Fruit fly (Drosophila melanogaster) whole organism, embryonic: Measurements from ENCODE around the gene Aprt.

Experiments used
- Awh ChIP-seq: fragments of 200-800 bp; sonication (Bioruptor generic); IDR thresholded peaks from 2 replicates; pipeline ENCODE4, ENCODE4 v1.3.6; 2022; ENCODE audit warnings: missing biosample characterization, missing genetic modification characterization
- Bdp1 ChIP-seq: fragments of 200-800 bp; sonication (Bioruptor generic); optimal IDR thresholded peaks from 3 replicates; lab custom pipeline; 2016; ENCODE audit warnings: missing biosample characterization, missing genetic modification characterization
- CG10209 ChIP-seq: fragments of 200-800 bp; sonication (Bioruptor generic); optimal IDR thresholded peaks from 3 replicates; lab custom pipeline; 2017; ENCODE audit warnings: missing biosample characterization, mild to moderate bottlenecking, missing genetic modification characterization, missing genetic modification reagents
- CG11085 ChIP-seq: fragments of 200-800 bp; sonication (Bioruptor generic); IDR thresholded peaks from 2 replicates; pipeline ENCODE4 v1.3.6; 2022; ENCODE audit warnings: missing biosample characterization, missing genetic modification characterization
- CG13287 ChIP-seq: fragments of 200-800 bp; sonication (Bioruptor generic); IDR thresholded peaks from 2 replicates; pipeline ENCODE4 v1.3.6; 2022; ENCODE audit warnings: missing biosample characterization, missing genetic modification characterization; ENCODE audit not compliant: partially characterized antibody
- CG13424 ChIP-seq: fragments of 200-800 bp; sonication (Bioruptor generic); optimal IDR thresholded peaks from 2 replicates; lab custom pipeline; 2019; ENCODE audit warnings: missing biosample characterization, mild to moderate bottlenecking, missing genetic modification characterization, moderate library complexity
- CG13894 ChIP-seq: fragments of 200-800 bp; sonication (Bioruptor generic); optimal IDR thresholded peaks from 3 replicates; lab custom pipeline; 2018; ENCODE audit warnings: missing biosample characterization, mild to moderate bottlenecking, missing genetic modification characterization, moderate library complexity
- CG17612 ChIP-seq: fragments of 200-800 bp; sonication (Bioruptor generic); IDR thresholded peaks from 2 replicates; pipeline ENCODE4 v1.3.6; 2022; ENCODE audit warnings: missing biosample characterization, missing genetic modification characterization
- CG1792 ChIP-seq: fragments of 200-800 bp; sonication (Bioruptor generic); optimal IDR thresholded peaks from 2 replicates; lab custom pipeline; 2016; ENCODE audit warnings: missing biosample characterization, missing genetic modification characterization
- CG1832 ChIP-seq: fragments of 200-800 bp; sonication (Bioruptor generic); optimal IDR thresholded peaks from 2 replicates; lab custom pipeline; 2017; ENCODE audit warnings: missing biosample characterization, mild to moderate bottlenecking, missing genetic modification characterization, inconsistent platforms
- CG2889 ChIP-seq: fragments of 200-800 bp; sonication (Bioruptor generic); IDR thresholded peaks from 3 replicates; pipeline ENCODE4 v1.3.6; 2022; ENCODE audit warnings: missing biosample characterization, missing genetic modification characterization
- CG31365 ChIP-seq: fragments of 200-800 bp; sonication (Bioruptor generic); optimal IDR thresholded peaks from 2 replicates; lab custom pipeline; 2018; ENCODE audit warnings: missing biosample characterization, mild to moderate bottlenecking, missing genetic modification characterization
- CG3163 ChIP-seq: fragments of 200-800 bp; sonication (Bioruptor generic); optimal IDR thresholded peaks from 3 replicates; lab custom pipeline; 2016; ENCODE audit warnings: missing biosample characterization, missing genetic modification characterization
- CG32767 ChIP-seq: fragments of 200-800 bp; sonication (Bioruptor generic); IDR thresholded peaks from 2 replicates; pipeline ENCODE4 v1.3.6; 2022; ENCODE audit warnings: missing biosample characterization, missing genetic modification characterization
- CG34224 ChIP-seq: fragments of 200-800 bp; sonication (Bioruptor generic); IDR thresholded peaks from 3 replicates; pipeline ENCODE4 v1.3.6; 2022; ENCODE audit warnings: missing biosample characterization, missing genetic modification characterization; ENCODE audit not compliant: partially characterized antibody
- CG4404 ChIP-seq: fragments of 200-800 bp; sonication (Bioruptor generic); IDR thresholded peaks from 2 replicates; pipeline ENCODE4 v1.3.6; 2022; ENCODE audit warnings: missing biosample characterization, missing genetic modification characterization
- CG6791 ChIP-seq: fragments of 200-800 bp; sonication (Bioruptor generic); IDR thresholded peaks from 3 replicates; pipeline ENCODE4 v1.3.6; 2022; ENCODE audit warnings: missing biosample characterization, missing genetic modification characterization; ENCODE audit not compliant: partially characterized antibody
- CG7963 ChIP-seq: fragments of 200-800 bp; sonication (Bioruptor generic); IDR thresholded peaks from 3 replicates; pipeline ENCODE4 v1.3.6; 2022; ENCODE audit warnings: missing biosample characterization, missing genetic modification characterization; ENCODE audit not compliant: partially characterized antibody
- CG9727 ChIP-seq: fragments of 200-800 bp; sonication (Bioruptor generic); optimal IDR thresholded peaks from 3 replicates; lab custom pipeline; 2017; ENCODE audit warnings: missing biosample characterization, mild to moderate bottlenecking, missing genetic modification characterization
- CHES-1-like ChIP-seq: fragments of 200-800 bp; sonication (Bioruptor generic); optimal IDR thresholded peaks from 2 replicates; lab custom pipeline; 2016; ENCODE audit warnings: missing biosample characterization, missing genetic modification characterization
- Dref ChIP-seq: fragments of 200-800 bp; sonication (Bioruptor generic); IDR thresholded peaks from 2 replicates; pipeline ENCODE4 v1.3.6; 2022; ENCODE audit warnings: missing biosample characterization, missing genetic modification characterization
- Ets97D ChIP-seq: fragments of 200-800 bp; sonication (Bioruptor generic); optimal IDR thresholded peaks from 3 replicates; lab custom pipeline; 2016; ENCODE audit warnings: missing biosample characterization, missing genetic modification characterization
- H2.0 ChIP-seq: fragments of 200-800 bp; sonication (Bioruptor generic); IDR thresholded peaks from 2 replicates; pipeline ENCODE4 v1.3.6; 2022; ENCODE audit warnings: missing biosample characterization, missing genetic modification characterization
- HLHmδ ChIP-seq: fragments of 200-800 bp; sonication (Bioruptor generic); optimal IDR thresholded peaks from 2 replicates; lab custom pipeline; 2018; ENCODE audit warnings: missing biosample characterization, mild to moderate bottlenecking, missing genetic modification characterization, moderate library complexity
- MTF-1 ChIP-seq: fragments of 200-800 bp; sonication (Bioruptor generic); optimal IDR thresholded peaks from 2 replicates; lab custom pipeline; 2018; ENCODE audit warnings: missing biosample characterization, mild to moderate bottlenecking, missing genetic modification characterization, borderline replicate concordance
- Spps ChIP-seq: fragments of 200-800 bp; sonication (Bioruptor generic); optimal IDR thresholded peaks from 2 replicates; lab custom pipeline; 2018; ENCODE audit warnings: missing biosample characterization, mild to moderate bottlenecking, missing genetic modification characterization
- Trl ChIP-seq, 3 experiments: fragments of >200 bp in 2 of 3; fragments of 200-800 bp in 1 of 3; sonication (Bioruptor generic) in 1 of 3; optimal IDR thresholded peaks; 2 replicates in 1 of 3; 3 replicates in 2 of 3; lab custom pipeline; 2016 to 2017; ENCODE audit warnings: missing biosample characterization in 1 of 3, missing genetic modification characterization in 1 of 3
- al ChIP-seq: fragments of 200-800 bp; sonication (Bioruptor generic); IDR thresholded peaks from 2 replicates; pipeline ENCODE4 v1.3.6; 2022; ENCODE audit warnings: missing biosample characterization, missing genetic modification characterization
- ase ChIP-seq: fragments of 200-800 bp; sonication (Bioruptor generic); IDR thresholded peaks from 3 replicates; pipeline ENCODE4 v1.3.6; 2022; ENCODE audit warnings: missing biosample characterization, missing genetic modification characterization
- bbx ChIP-seq: fragments of 200-800 bp; sonication (Bioruptor generic); IDR thresholded peaks from 2 replicates; pipeline ENCODE4 v1.3.6; 2022; ENCODE audit warnings: missing biosample characterization, missing genetic modification characterization; ENCODE audit not compliant: partially characterized antibody
- br ChIP-seq: fragments of >200 bp; optimal IDR thresholded peaks from 2 replicates; lab custom pipeline; 2017
- btn ChIP-seq: fragments of 200-800 bp; sonication (Bioruptor generic); optimal IDR thresholded peaks from 2 replicates; lab custom pipeline; 2016; ENCODE audit warnings: missing biosample characterization, missing genetic modification characterization
- cg ChIP-seq: fragments of 200-800 bp; sonication (Bioruptor generic); optimal IDR thresholded peaks from 3 replicates; lab custom pipeline; 2019; ENCODE audit warnings: missing biosample characterization, mild to moderate bottlenecking, missing genetic modification characterization, moderate library complexity
- ci ChIP-seq: fragments of 200-800 bp; sonication (Bioruptor generic); IDR thresholded peaks from 3 replicates; pipeline ENCODE4 v1.3.6; 2022; ENCODE audit warnings: missing biosample characterization, missing genetic modification characterization
- crp ChIP-seq, 2 experiments: fragments of 200-800 bp; sonication (Bioruptor generic); optimal IDR thresholded peaks; 2 replicates in 1 of 2; 3 replicates in 1 of 2; lab custom pipeline; 2017; ENCODE audit warnings: missing biosample characterization in 2 of 2, missing genetic modification characterization in 2 of 2, mild to moderate bottlenecking in 1 of 2, moderate library complexity in 1 of 2
- eve ChIP-seq, 2 experiments: fragments of >200 bp; optimal IDR thresholded peaks; 2 replicates each; lab custom pipeline; 2017; ENCODE audit warnings: missing biosample characterization in 2 of 2, missing genetic modification characterization in 2 of 2
- grau ChIP-seq: fragments of 200-800 bp; optimal IDR thresholded peaks from 3 replicates; lab custom pipeline; 2019; ENCODE audit warnings: missing biosample characterization, mild to moderate bottlenecking, missing genetic modification characterization, moderate library complexity
- ham ChIP-seq: fragments of 200-800 bp; sonication (Bioruptor generic); IDR thresholded peaks from 2 replicates; pipeline ENCODE4 v1.3.6; 2022; ENCODE audit warnings: missing biosample characterization, missing genetic modification characterization
- hbn ChIP-seq: fragments of 200-800 bp; sonication (Bioruptor generic); IDR thresholded peaks from 2 replicates; pipeline ENCODE4 v1.3.6; 2022; ENCODE audit warnings: missing biosample characterization, missing genetic modification characterization; ENCODE audit not compliant: partially characterized antibody
- lbe ChIP-seq: fragments of 200-800 bp; sonication (Bioruptor generic); optimal IDR thresholded peaks from 2 replicates; lab custom pipeline; 2016; ENCODE audit warnings: missing biosample characterization, mild to moderate bottlenecking, missing genetic modification characterization
- rib ChIP-seq: fragments of 200-800 bp; sonication (Bioruptor generic); IDR thresholded peaks from 2 replicates; pipeline ENCODE4 v1.3.6; 2022; ENCODE audit warnings: missing biosample characterization, missing genetic modification characterization
- sisA ChIP-seq: fragments of 200-800 bp; sonication (Bioruptor generic); IDR thresholded peaks from 2 replicates; pipeline ENCODE4 v1.3.6; 2022; ENCODE audit warnings: missing biosample characterization, missing genetic modification characterization
- vfl ChIP-seq: fragments of 200-800 bp; sonication (Bioruptor generic); optimal IDR thresholded peaks from 2 replicates; lab custom pipeline; 2016; ENCODE audit warnings: missing biosample characterization, missing genetic modification characterization
- zen2 ChIP-seq: fragments of 200-800 bp; sonication (Bioruptor generic); IDR thresholded peaks from 3 replicates; pipeline ENCODE4 v1.3.6; 2022; ENCODE audit warnings: missing biosample characterization, missing genetic modification characterization; ENCODE audit not compliant: partially characterized antibody
- zfh1 ChIP-seq: fragments of 200-800 bp; sonication (Bioruptor generic); IDR thresholded peaks from 3 replicates; pipeline ENCODE4 v1.3.6; 2022; ENCODE audit warnings: missing biosample characterization, missing genetic modification characterization

The Aprt gene

dm6 chr3L:1885436-1885835, 617 bp upstream of the Aprt start, which contains the start of gene Tmhs (continued):
- TF ChIP-seq CG13894 (tag; lab: Kevin White, UChicago) (peak; percentile 10), hbn (GFP tag; lab: Robert Waterston, UW) (no peak), CG4404 (no peak), Ets97D (GFP tag; lab: Kevin White, UChicago) (no peak), ham (no peak), CG31365 (peak; percentile 35), CHES-1-like (GFP tag; lab: Kevin White, UChicago) (no peak), CG7963 (0 out of 3 replicates have a peak, but pooled peaks have one; percentile 39), Awh (GFP tag; lab: Robert Waterston, UW) (0 out of 2 replicates have a peak, but pooled peaks have one; percentile 36), crp (GFP tag; optimal IDR thresholded peaks at IDR 0.05; lab: Kevin White, UChicago) (no peak), cg (peak; percentile 88), CG6791 (peak; percentile 10; the same call in 1 of the 3 replicates), rib (GFP tag; lab: Robert Waterston, UW) (peak; percentile 65; the same call in 1 of the 2 replicates), CG3163 (GFP tag; lab: Kevin White, UChicago) (no peak), CG9727 (GFP tag; lab: Kevin White, UChicago) (no peak), ci (GFP tag; lab: Robert Waterston, UW) (peak; percentile 65; the same call in 2 of the 3 replicates), lbe (GFP tag; lab: Kevin White, UChicago) (no peak), br (lab: Kevin White, UChicago) (no peak), CG13424 (tag; lab: Kevin White, UChicago) (no peak), eve (GFP tag; optimal IDR thresholded peaks at IDR 0.05; lab: Kevin White, UChicago) (no peak), CG10209 (GFP tag; lab: Kevin White, UChicago) (no peak), sisA (GFP tag; lab: Robert Waterston, UW) (no peak), Spps (tag; lab: Kevin White, UChicago) (no peak), CG34224 (peak; percentile 33; the same call in 2 of the 3 replicates), CG1792 (GFP tag; lab: Kevin White, UChicago) (no peak), Dref (GFP tag; lab: Robert Waterston, UW) (no peak), MTF-1 (GFP tag; lab: Kevin White, UChicago) (peak; percentile 19), al (GFP tag; lab: Robert Waterston, UW) (no peak), ase (GFP tag; lab: Robert Waterston, UW) (no peak), CG2889 (GFP tag; lab: Robert Waterston, UW) (no peak), CG1832 (GFP tag; lab: Kevin White, UChicago) (peak; percentile 8), Bdp1 (GFP tag; lab: Kevin White, UChicago) (no peak), CG13287 (GFP tag; lab: Robert Waterston, UW) (peak; percentile 12; the same call in 1 of the 2 replicates), zfh1 (GFP tag; lab: Robert Waterston, UW) (no peak), grau (tag; lab: Kevin White, UChicago) (no peak), Trl (optimal IDR thresholded peaks at IDR 0.05; lab: Kevin White, UChicago) (peak; percentile 59 to 91), Trl (GFP tag; optimal IDR thresholded peaks at IDR 0.05; lab: Kevin White, UChicago) (no peak), H2.0 (no peak), vfl (GFP tag; lab: Kevin White, UChicago) (no peak), CG32767 (no peak), bbx (GFP tag; lab: Robert Waterston, UW) (peak; percentile 52), btn (GFP tag; lab: Kevin White, UChicago) (no peak), zen2 (GFP tag; lab: Robert Waterston, UW) (peak; percentile 48; the same call in 1 of the 3 replicates), CG11085 (GFP tag; lab: Robert Waterston, UW) (no peak), HLHmδ (GFP tag; lab: Kevin White, UChicago) (peak; percentile 71), CG17612 (GFP tag; lab: Robert Waterston, UW) (no peak)
